Worm (Caenorhabditis elegans): ENCODE measurements around the gene gcy-23.

ce11 chrIV:3296578-3297549 lies 7.7 kb upstream of the gcy-23 start:
- TF ChIP-seq unc-39 (tag; optimal IDR thresholded peaks at IDR 0.05): no peak
- TF ChIP-seq nhr-12 (tag; optimal IDR thresholded peaks at IDR 0.05): no peak
- TF ChIP-seq egl-5 (tag; optimal IDR thresholded peaks at IDR 0.05): no peak
- TF ChIP-seq unc-62 (GFP tag; optimal IDR thresholded peaks at IDR 0.05): no peak
- no peak for TF ChIP-seq lin-39 (tag; optimal IDR thresholded peaks at IDR 0.05)
- no peak for TF ChIP-seq pha-4 (tag; optimal IDR thresholded peaks at IDR 0.05)
- TF ChIP-seq tbx-2 (tag; optimal IDR thresholded peaks at IDR 0.05): no peak
- no peak for TF ChIP-seq ZK546.5 (tag; optimal IDR thresholded peaks at IDR 0.05)
- no peak for TF ChIP-seq snpc-4 (tag; optimal IDR thresholded peaks at IDR 0.05)
- no peak for TF ChIP-seq ceh-9 (tag; optimal IDR thresholded peaks at IDR 0.05)
- TF ChIP-seq ceh-82 (tag; optimal IDR thresholded peaks at IDR 0.05): no peak
- TF ChIP-seq nhr-28 (tag; optimal IDR thresholded peaks at IDR 0.05): no peak
- TF ChIP-seq nhr-237 (tag; optimal IDR thresholded peaks at IDR 0.05): no peak
- TF ChIP-seq nhr-77 (tag; optimal IDR thresholded peaks at IDR 0.05): no peak
